Fruit fly (Drosophila melanogaster) whole organism, embryonic: ENCODE data around the gene CG31872.

Experiments
- CG1024 ChIP-seq: fragments of 200-800 bp; sonication (Bioruptor generic); IDR thresholded peaks from 2 replicates; pipeline ENCODE4 v1.3.6; 2022; ENCODE audit warnings: missing biosample characterization, missing genetic modification characterization
- CG10543 ChIP-seq: fragments of 200-800 bp; sonication (Bioruptor generic); optimal IDR thresholded peaks from 3 replicates; lab custom pipeline; 2017; ENCODE audit warnings: missing biosample characterization, mild to moderate bottlenecking, missing genetic modification characterization, moderate library complexity
- CG13287 ChIP-seq: fragments of 200-800 bp; sonication (Bioruptor generic); IDR thresholded peaks from 2 replicates; pipeline ENCODE4 v1.3.6; 2022; ENCODE audit warnings: missing biosample characterization, missing genetic modification characterization; ENCODE audit not compliant: partially characterized antibody
- CG13624 ChIP-seq: fragments of 200-800 bp; sonication (Bioruptor generic); optimal IDR thresholded peaks from 2 replicates; lab custom pipeline; 2016; ENCODE audit warnings: missing biosample characterization, missing genetic modification characterization
- CG17612 ChIP-seq: fragments of 200-800 bp; sonication (Bioruptor generic); IDR thresholded peaks from 2 replicates; pipeline ENCODE4 v1.3.6; 2022; ENCODE audit warnings: missing biosample characterization, missing genetic modification characterization
- CG2712 ChIP-seq: fragments of 200-800 bp; optimal IDR thresholded peaks from 3 replicates; lab custom pipeline; 2019; ENCODE audit warnings: missing biosample characterization, mild to moderate bottlenecking, missing genetic modification characterization, moderate library complexity
- CG3065 ChIP-seq: fragments of 200-800 bp; sonication (Bioruptor generic); optimal IDR thresholded peaks from 2 replicates; lab custom pipeline; 2016; ENCODE audit warnings: missing biosample characterization, missing genetic modification characterization
- CG31224 ChIP-seq: fragments of 200-800 bp; sonication (Bioruptor generic); IDR thresholded peaks from 2 replicates; pipeline ENCODE4 v1.3.6; 2022; ENCODE audit warnings: missing biosample characterization, missing genetic modification characterization
- CG31365 ChIP-seq: fragments of 200-800 bp; sonication (Bioruptor generic); optimal IDR thresholded peaks from 2 replicates; lab custom pipeline; 2018; ENCODE audit warnings: missing biosample characterization, mild to moderate bottlenecking, missing genetic modification characterization
- CG3163 ChIP-seq: fragments of 200-800 bp; sonication (Bioruptor generic); optimal IDR thresholded peaks from 3 replicates; lab custom pipeline; 2016; ENCODE audit warnings: missing biosample characterization, missing genetic modification characterization
- CG3726 ChIP-seq: fragments of 200-800 bp; sonication (Bioruptor generic); IDR thresholded peaks from 3 replicates; pipeline ENCODE4, ENCODE4 v1.3.6; 2022; ENCODE audit warnings: missing biosample characterization, missing genetic modification characterization
- CG42726 ChIP-seq: fragments of 200-800 bp; sonication (Bioruptor generic); IDR thresholded peaks from 2 replicates; pipeline ENCODE4 v1.3.6; 2022; ENCODE audit warnings: missing biosample characterization, missing genetic modification characterization; ENCODE audit not compliant: partially characterized antibody
- CG4617 ChIP-seq: fragments of 200-800 bp; sonication (Bioruptor generic); optimal IDR thresholded peaks from 3 replicates; lab custom pipeline; 2016; ENCODE audit warnings: missing biosample characterization, missing genetic modification characterization, borderline replicate concordance
- CG6765 ChIP-seq: fragments of 200-800 bp; sonication (Bioruptor generic); optimal IDR thresholded peaks from 3 replicates; lab custom pipeline; 2017; ENCODE audit warnings: missing biosample characterization, mild to moderate bottlenecking, missing genetic modification characterization
- CG7357 ChIP-seq: fragments of 200-800 bp; sonication (Bioruptor generic); IDR thresholded peaks from 3 replicates; pipeline ENCODE4 v1.3.6; 2022; ENCODE audit warnings: missing biosample characterization, missing genetic modification characterization
- CG7745 ChIP-seq: fragments of 200-800 bp; sonication (Bioruptor generic); optimal IDR thresholded peaks from 2 replicates; lab custom pipeline; 2018; ENCODE audit warnings: missing biosample characterization, mild to moderate bottlenecking, missing genetic modification characterization, moderate library complexity
- CG8924 ChIP-seq: fragments of 200-800 bp; optimal IDR thresholded peaks from 3 replicates; lab custom pipeline; 2019; ENCODE audit warnings: missing biosample characterization, mild to moderate bottlenecking, missing genetic modification characterization, moderate library complexity
- CoRest ChIP-seq: fragments of 200-800 bp; sonication (Bioruptor generic); optimal IDR thresholded peaks from 3 replicates; lab custom pipeline; 2018; ENCODE audit warnings: missing biosample characterization, mild to moderate bottlenecking, missing genetic modification characterization, moderate library complexity
- D ChIP-seq, 2 experiments: fragments of 200-800 bp in 1 of 2; fragments of >200 bp in 1 of 2; sonication (Bioruptor generic) in 1 of 2; optimal IDR thresholded peaks; 2 replicates in 1 of 2; 3 replicates in 1 of 2; lab custom pipeline; 2017; ENCODE audit warnings: mild to moderate bottlenecking in 1 of 2, missing biosample characterization in 1 of 2, missing genetic modification characterization in 1 of 2, missing genetic modification reagents in 1 of 2
- Dip3 ChIP-seq: fragments of 200-800 bp; sonication (Bioruptor generic); optimal IDR thresholded peaks from 3 replicates; lab custom pipeline; 2016; ENCODE audit warnings: missing biosample characterization, missing genetic modification characterization
- Doc3 ChIP-seq: fragments of 200-800 bp; sonication (Bioruptor generic); IDR thresholded peaks from 3 replicates; pipeline ENCODE4 v1.3.6; 2022; ENCODE audit warnings: missing biosample characterization, missing genetic modification characterization; ENCODE audit not compliant: partially characterized antibody
- Dref ChIP-seq: fragments of 200-800 bp; sonication (Bioruptor generic); IDR thresholded peaks from 2 replicates; pipeline ENCODE4 v1.3.6; 2022; ENCODE audit warnings: missing biosample characterization, missing genetic modification characterization
- Drgx ChIP-seq: fragments of 200-800 bp; sonication (Bioruptor generic); IDR thresholded peaks from 2 replicates; pipeline ENCODE4 v1.3.6; 2022; ENCODE audit warnings: missing biosample characterization, missing genetic modification characterization
- Fer1 ChIP-seq: fragments of 200-800 bp; sonication (Bioruptor generic); optimal IDR thresholded peaks from 2 replicates; lab custom pipeline; 2017; ENCODE audit warnings: missing biosample characterization, mild to moderate bottlenecking, missing genetic modification characterization
- Hmr ChIP-seq: fragments of 200-800 bp; sonication (Bioruptor generic); optimal IDR thresholded peaks from 3 replicates; lab custom pipeline; 2017; ENCODE audit warnings: mild to moderate bottlenecking, missing biosample characterization, missing genetic modification reagents, missing genetic modification characterization
- Hmx ChIP-seq: fragments of 200-800 bp; sonication (Bioruptor generic); optimal IDR thresholded peaks from 2 replicates; lab custom pipeline; 2016; ENCODE audit warnings: missing biosample characterization, missing genetic modification characterization
- Hr51 ChIP-seq, 2 experiments: fragments of 200-800 bp; sonication (Bioruptor generic); optimal IDR thresholded peaks; 2 replicates in 1 of 2; 3 replicates in 1 of 2; lab custom pipeline; 2016 to 2018; ENCODE audit warnings: missing biosample characterization in 2 of 2, missing genetic modification characterization in 2 of 2, mild to moderate bottlenecking in 1 of 2, moderate library complexity in 1 of 2
- Pdp1 ChIP-seq, 2 experiments: fragments of 200-800 bp; sonication (Bioruptor generic); optimal IDR thresholded peaks; 3 replicates each; lab custom pipeline; 2016; ENCODE audit warnings: missing biosample characterization in 2 of 2, missing genetic modification characterization in 2 of 2, mild to moderate bottlenecking in 1 of 2, moderate library complexity in 1 of 2
- Ptx1 ChIP-seq: fragments of 200-800 bp; sonication (Bioruptor generic); IDR thresholded peaks from 2 replicates; pipeline ENCODE4 v1.3.6; 2022; ENCODE audit warnings: missing biosample characterization, missing genetic modification characterization
- Sox100B ChIP-seq: fragments of 200-800 bp; sonication (Bioruptor generic); optimal IDR thresholded peaks from 3 replicates; lab custom pipeline; 2018; ENCODE audit warnings: missing biosample characterization, mild to moderate bottlenecking, missing genetic modification characterization
- Stat92E ChIP-seq, 3 experiments: fragments of >200 bp in 2 of 3; fragments of 200-800 bp in 1 of 3; sonication (Bioruptor generic) in 1 of 3; optimal IDR thresholded peaks; 2 replicates each; lab custom pipeline; 2017 to 2019; ENCODE audit warnings: missing biosample characterization in 3 of 3, missing genetic modification characterization in 3 of 3, mild to moderate bottlenecking in 1 of 3, moderate library complexity in 1 of 3
- Xbp1 ChIP-seq: fragments of 200-800 bp; sonication (Bioruptor generic); optimal IDR thresholded peaks from 3 replicates; lab custom pipeline; 2016; ENCODE audit warnings: missing biosample characterization, mild to moderate bottlenecking, missing genetic modification characterization
- Xrp1 ChIP-seq: fragments of 200-800 bp; sonication (Bioruptor generic); IDR thresholded peaks from 2 replicates; pipeline ENCODE4 v1.3.6; 2022; ENCODE audit warnings: missing biosample characterization, missing genetic modification characterization
- bigmax ChIP-seq: fragments of 200-800 bp; sonication (Bioruptor generic); optimal IDR thresholded peaks from 2 replicates; lab custom pipeline; 2018; ENCODE audit warnings: missing biosample characterization, mild to moderate bottlenecking, missing genetic modification characterization
- crc ChIP-seq: fragments of 200-800 bp; sonication (Bioruptor generic); optimal IDR thresholded peaks from 2 replicates; lab custom pipeline; 2016; ENCODE audit warnings: missing biosample characterization, missing genetic modification characterization
- croc ChIP-seq: fragments of 200-800 bp; sonication (Bioruptor generic); conservative IDR thresholded peaks from 3 replicates; pipeline ENCODE4 v1.3.6; 2022; ENCODE audit warnings: missing biosample characterization, missing genetic modification characterization
- exex ChIP-seq: fragments of 200-800 bp; sonication (Bioruptor generic); optimal IDR thresholded peaks from 4 replicates; lab custom pipeline; 2018; ENCODE audit warnings: missing biosample characterization, mild to moderate bottlenecking, missing genetic modification characterization, moderate library complexity
- fd96Cb ChIP-seq: fragments of 200-800 bp; sonication (Bioruptor generic); optimal IDR thresholded peaks from 2 replicates; lab custom pipeline; 2018; ENCODE audit warnings: missing biosample characterization, mild to moderate bottlenecking, missing genetic modification characterization, moderate library complexity
- gsb-n ChIP-seq: fragments of 200-800 bp; sonication (Bioruptor generic); optimal IDR thresholded peaks from 3 replicates; lab custom pipeline; 2018; ENCODE audit warnings: missing biosample characterization, mild to moderate bottlenecking, missing genetic modification characterization
- insv ChIP-seq, 2 experiments: fragments of 200-800 bp; sonication (Bioruptor generic); optimal IDR thresholded peaks; 3 replicates each; lab custom pipeline; 2016 to 2018; ENCODE audit warnings: missing biosample characterization in 2 of 2, missing genetic modification characterization in 2 of 2
- mirr ChIP-seq: fragments of 200-800 bp; sonication (Bioruptor generic); optimal IDR thresholded peaks from 3 replicates; lab custom pipeline; 2018; ENCODE audit warnings: missing biosample characterization, mild to moderate bottlenecking, missing genetic modification characterization
- rib ChIP-seq: fragments of 200-800 bp; sonication (Bioruptor generic); IDR thresholded peaks from 2 replicates; pipeline ENCODE4 v1.3.6; 2022; ENCODE audit warnings: missing biosample characterization, missing genetic modification characterization
- sima ChIP-seq: fragments of 200-800 bp; sonication (Bioruptor generic); optimal IDR thresholded peaks from 2 replicates; lab custom pipeline; 2016; ENCODE audit warnings: missing biosample characterization, missing genetic modification characterization
- sob ChIP-seq: fragments of 200-800 bp; sonication (Bioruptor generic); IDR thresholded peaks from 2 replicates; pipeline ENCODE4 v1.3.6; 2022; ENCODE audit warnings: missing biosample characterization, missing genetic modification characterization
- stc ChIP-seq: fragments of 200-800 bp; sonication (Bioruptor generic); IDR thresholded peaks from 2 replicates; pipeline ENCODE4 v1.3.6; 2022; ENCODE audit warnings: missing biosample characterization, missing genetic modification characterization
- tap ChIP-seq: fragments of 200-800 bp; optimal IDR thresholded peaks from 3 replicates; lab custom pipeline; 2019; ENCODE audit warnings: missing biosample characterization, mild to moderate bottlenecking, missing genetic modification characterization, moderate library complexity
- unpg ChIP-seq: fragments of 200-800 bp; sonication (Bioruptor generic); optimal IDR thresholded peaks from 3 replicates; lab custom pipeline; 2018; ENCODE audit warnings: missing biosample characterization, mild to moderate bottlenecking, missing genetic modification characterization, moderate library complexity
- vvl ChIP-seq: fragments of 200-800 bp; sonication (Bioruptor generic); IDR thresholded peaks from 2 replicates; pipeline ENCODE4 v1.3.6; 2022; ENCODE audit warnings: missing biosample characterization, missing genetic modification characterization
- wek ChIP-seq: fragments of 200-800 bp; sonication (Bioruptor generic); optimal IDR thresholded peaks from 3 replicates; lab custom pipeline; 2018; ENCODE audit warnings: missing biosample characterization, mild to moderate bottlenecking, missing genetic modification characterization, moderate library complexity
- zf30C ChIP-seq: fragments of 200-800 bp; sonication (Bioruptor generic); optimal IDR thresholded peaks from 3 replicates; lab custom pipeline; 2018; ENCODE audit warnings: missing biosample characterization, mild to moderate bottlenecking, missing genetic modification characterization

CG31872 gene

DNA sequence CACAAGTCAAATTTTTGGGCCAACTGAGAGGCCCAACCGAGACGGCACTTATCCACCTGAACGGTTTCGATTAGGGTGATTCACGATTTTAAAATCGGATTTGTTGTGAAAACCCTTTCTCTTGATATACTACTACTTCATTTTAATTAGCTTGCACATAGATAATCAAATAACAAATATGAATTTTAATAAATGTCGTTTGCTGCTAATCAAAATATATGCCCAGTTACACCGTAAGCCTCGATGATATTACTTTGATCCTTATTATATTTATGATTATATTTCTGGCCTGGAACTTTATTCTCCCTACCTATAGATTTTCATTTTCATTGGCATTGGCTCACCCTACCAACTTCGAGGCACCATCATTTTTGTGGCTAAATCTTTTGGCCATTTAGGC lies 23.8 kb upstream of the CG31872 start (continued):
- TF ChIP-seq Doc3 (GFP tag; lab: Robert Waterston, UW) (no peak), CG7745 (tag; lab: Kevin White, UChicago) (no peak), CG31365 (tag; lab: Kevin White, UChicago) (no peak), sob (no peak), CG8924 (tag; lab: Kevin White, UChicago) (peak; percentile 1), exex (tag; lab: Kevin White, UChicago) (no peak), crc (no peak), zf30C (GFP tag; lab: Kevin White, UChicago) (no peak), bigmax (GFP tag; lab: Kevin White, UChicago) (no peak), CG10543 (no peak), Pdp1 (GFP tag; optimal IDR thresholded peaks at IDR 0.05; lab: Kevin White, UChicago) (no peak), tap (tag; lab: Kevin White, UChicago) (no peak), CG1024 (GFP tag; lab: Robert Waterston, UW) (no peak), vvl (GFP tag; lab: Robert Waterston, UW) (no peak), croc (GFP tag; lab: Robert Waterston, UW) (no peak), CG17612 (GFP tag; lab: Robert Waterston, UW) (no peak), CoRest (peak; percentile 1), Fer1 (no peak), CG3065 (GFP tag; lab: Kevin White, UChicago) (no peak), CG3726 (GFP tag; lab: Robert Waterston, UW) (no peak), CG6765 (GFP tag; lab: Kevin White, UChicago) (no peak), rib (GFP tag; lab: Robert Waterston, UW) (no peak), Sox100B (GFP tag; lab: Kevin White, UChicago) (no peak), D (optimal IDR thresholded peaks at IDR 0.05; lab: Kevin White, UChicago) (no peak), D (GFP tag; optimal IDR thresholded peaks at IDR 0.05; lab: Kevin White, UChicago) (no peak), CG31224 (GFP tag; lab: Robert Waterston, UW) (no peak), insv (GFP tag; optimal IDR thresholded peaks at IDR 0.05; lab: Kevin White, UChicago) (no peak), stc (GFP tag; lab: Robert Waterston, UW) (no peak), Xrp1 (GFP tag; lab: Robert Waterston, UW) (peak; percentile 32; the same call in 1 of the 2 replicates), Dref (GFP tag; lab: Robert Waterston, UW) (no peak), CG42726 (GFP tag; lab: Robert Waterston, UW) (no peak), CG13624 (GFP tag; lab: Kevin White, UChicago) (no peak), Ptx1 (0 out of 2 replicates have a peak, but pooled peaks have one; percentile 6), Drgx (GFP tag; lab: Robert Waterston, UW) (peak; percentile 51), Hmx (no peak), Stat92E (GFP tag; optimal IDR thresholded peaks at IDR 0.05; lab: Kevin White, UChicago) (no peak), Hmr (GFP tag; lab: Kevin White, UChicago) (peak; percentile 8), fd96Cb (tag; lab: Kevin White, UChicago) (no peak), gsb-n (tag; lab: Kevin White, UChicago) (no peak), wek (GFP tag; lab: Kevin White, UChicago) (no peak), unpg (GFP tag; lab: Kevin White, UChicago) (no peak), Xbp1 (no peak), CG7357 (GFP tag; lab: Robert Waterston, UW) (no peak), CG13287 (GFP tag; lab: Robert Waterston, UW) (no peak), Hr51 (GFP tag; optimal IDR thresholded peaks at IDR 0.05; lab: Kevin White, UChicago) (peak in 1 of 2 experiments; percentile 34), CG4617 (GFP tag; lab: Kevin White, UChicago) (no peak), CG2712 (tag; lab: Kevin White, UChicago) (peak; percentile 16), sima (GFP tag; lab: Kevin White, UChicago) (no peak), mirr (GFP tag; lab: Kevin White, UChicago) (no peak), CG3163 (GFP tag; lab: Kevin White, UChicago) (no peak), Dip3 (no peak)
